Worm (Caenorhabditis elegans) whole organism, midembryonic: ENCODE measurements around the gene dos-2.

Source experiments
- klf-2 ChIP-seq: fragments of 200-800 bp; sonication (Bioruptor generic); conservative IDR thresholded peaks from 2 replicates; pipeline ENCODE4 v1.3.6; 2022; ENCODE audit warnings: missing genetic modification reagents, missing genetic modification characterization, missing compliant biosample characterization
- tab-1 ChIP-seq: fragments of 200-800 bp; sonication (Bioruptor generic); IDR thresholded peaks from 2 replicates; pipeline ENCODE4 v1.3.6; 2022; ENCODE audit warnings: missing genetic modification characterization, missing compliant biosample characterization

- TF ChIP-seq klf-2 (GFP tag; lab: Robert Waterston, UW) (no peak), tab-1 (GFP tag; lab: Robert Waterston, UW) (no peak)
Observed at ce11 chrII:3955938-3956337, 20.1 kb upstream of the dos-2 start.
